Worm (Caenorhabditis elegans) whole organism, early embryonic: ENCODE measurements around the gene T06D8.9.

Experiments
- B0310.2 ChIP-seq: sonication (generic microtip); optimal IDR thresholded peaks from 2 replicates; lab custom pipeline; 2016; ENCODE audit warnings: mild to moderate bottlenecking, missing genetic modification characterization, missing compliant biosample characterization
- F13C5.2 ChIP-seq: sonication (generic microtip); optimal IDR thresholded peaks from 2 replicates; lab custom pipeline; 2017; ENCODE audit warnings: mild to moderate bottlenecking, missing genetic modification characterization, inconsistent platforms, missing compliant biosample characterization
- aly-1 ChIP-seq: sonication (generic microtip); optimal IDR thresholded peaks from 2 replicates; lab custom pipeline; 2016; ENCODE audit warnings: missing genetic modification characterization, missing compliant biosample characterization
- ama-1 ChIP-seq: fragments of 150-350 bp; optimal IDR thresholded peaks from 2 replicates; lab custom pipeline; 2014
- ceh-36 ChIP-seq: sonication (generic microtip); optimal IDR thresholded peaks from 2 replicates; lab custom pipeline; 2016; ENCODE audit warnings: missing genetic modification characterization, inconsistent platforms, missing compliant biosample characterization
- ets-7 ChIP-seq: sonication (generic microtip); optimal IDR thresholded peaks from 2 replicates; lab custom pipeline; 2016; ENCODE audit warnings: missing genotype, missing genetic modification characterization, missing compliant biosample characterization
- flt-1 ChIP-seq: fragments of 200-800 bp; sonication (Bioruptor generic); IDR thresholded peaks from 2 replicates; pipeline ENCODE4 v1.3.6; 2022; ENCODE audit warnings: missing genetic modification characterization, missing compliant biosample characterization
- hmbx-1 ChIP-seq: sonication (generic microtip); optimal IDR thresholded peaks from 2 replicates; lab custom pipeline; 2016; ENCODE audit warnings: mild to moderate bottlenecking, missing genetic modification characterization, missing compliant biosample characterization
- hmg-4 ChIP-seq: fragments of 200-800 bp; sonication (Bioruptor generic); optimal IDR thresholded peaks from 2 replicates; lab custom pipeline; 2018; ENCODE audit warnings: mild to moderate bottlenecking, missing genetic modification characterization, missing compliant biosample characterization
- pes-1 ChIP-seq: fragments of 200-800 bp; sonication (Bioruptor generic); IDR thresholded peaks from 2 replicates; pipeline ENCODE4 v1.3.6; 2022; ENCODE audit warnings: missing genetic modification reagents, missing genetic modification characterization, missing compliant biosample characterization
- scrt-1 ChIP-seq: fragments of 200-800 bp; sonication (Bioruptor generic); IDR thresholded peaks from 2 replicates; pipeline ENCODE4 v1.3.6; 2022; ENCODE audit warnings: missing genetic modification characterization, missing compliant biosample characterization
- sea-1 ChIP-seq: fragments of 200-800 bp; sonication (Bioruptor generic); conservative IDR thresholded peaks from 2 replicates; pipeline ENCODE4 v1.3.6; 2022; ENCODE audit warnings: missing genetic modification characterization, missing compliant biosample characterization
- tbx-37 ChIP-seq: fragments of 200-800 bp; sonication (Bioruptor generic); conservative IDR thresholded peaks from 2 replicates; pipeline ENCODE4 v1.3.6; 2022; ENCODE audit warnings: missing genetic modification reagents, missing genetic modification characterization, missing compliant biosample characterization

DNA sequence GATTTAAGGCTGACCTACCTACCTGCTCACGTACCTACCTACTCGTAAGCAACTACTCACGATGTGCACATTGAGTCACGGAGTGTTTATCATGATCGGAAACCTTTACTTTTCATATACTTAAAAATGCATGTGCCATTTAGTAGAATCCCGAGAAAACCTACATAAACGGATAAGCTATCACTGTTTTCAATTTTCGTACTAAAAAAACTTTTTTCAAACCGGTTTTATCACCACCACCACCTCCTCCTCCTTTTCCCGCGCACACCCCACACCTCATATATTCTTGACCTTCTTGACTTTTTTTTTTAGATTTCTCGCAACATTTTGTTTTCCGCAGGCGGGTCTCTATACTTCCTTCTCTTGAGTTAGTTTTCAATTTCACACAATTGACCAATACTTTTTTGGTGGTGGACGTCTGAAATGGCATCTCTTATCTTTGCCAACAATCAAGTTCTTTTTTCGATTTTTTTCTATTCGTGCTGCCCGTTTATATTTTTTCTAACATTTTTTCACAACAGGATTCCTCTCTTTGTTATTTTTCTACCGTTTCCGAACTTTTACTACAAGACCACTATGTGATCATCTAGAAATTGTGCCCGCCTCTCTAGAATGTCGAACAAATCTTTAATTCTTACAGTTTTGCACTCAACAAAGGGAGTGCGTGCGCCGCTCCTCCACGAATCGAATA is 36.7 kb upstream of the T06D8.9 start, which contains the start of gene srap-1:
- TF ChIP-seq aly-1 (no peak), scrt-1 (GFP tag; lab: Robert Waterston, UW) (no peak), sea-1 (GFP tag; lab: Robert Waterston, UW) (no peak), hmbx-1 (tag; lab: Kevin White, UChicago) (no peak), flt-1 (no peak), hmg-4 (GFP tag; lab: Kevin White, UChicago) (no peak), ama-1 (lab: Kevin White, UChicago) (no peak), B0310.2 (tag; lab: Kevin White, UChicago) (no peak), pes-1 (GFP tag; lab: Robert Waterston, UW) (no peak), F13C5.2 (tag; lab: Kevin White, UChicago) (no peak), ets-7 (no peak), tbx-37 (GFP tag; lab: Robert Waterston, UW) (no peak), ceh-36 (tag; lab: Kevin White, UChicago) (no peak)
